Fruit fly (Drosophila melanogaster): ENCODE data around the gene Ugt36A1.

Ugt36A1 gene

DNA sequence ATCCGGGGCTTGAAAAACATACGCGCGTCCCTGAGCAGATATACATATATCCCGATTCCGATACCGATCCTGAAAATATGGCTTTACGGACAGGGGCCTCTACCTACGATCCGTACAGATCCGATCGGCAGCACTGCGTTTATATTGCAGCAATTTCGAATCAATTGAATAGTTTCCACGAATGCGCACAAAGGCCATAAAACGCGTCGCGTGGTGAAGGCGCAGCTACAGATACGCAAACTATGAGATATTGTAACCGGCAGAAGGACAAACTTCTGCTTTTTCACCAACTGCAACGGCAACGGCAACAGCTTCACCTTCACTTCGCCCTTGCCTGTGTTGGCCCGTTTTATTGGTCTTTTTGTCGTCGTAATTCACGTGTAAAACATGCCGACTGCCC lies 3.7 kb upstream of the Ugt36A1 start:
- no peak for TF ChIP-seq CG17801 (GFP tag; optimal IDR thresholded peaks at IDR 0.05; ENCODE audit: partially characterized antibody)

DNA sequence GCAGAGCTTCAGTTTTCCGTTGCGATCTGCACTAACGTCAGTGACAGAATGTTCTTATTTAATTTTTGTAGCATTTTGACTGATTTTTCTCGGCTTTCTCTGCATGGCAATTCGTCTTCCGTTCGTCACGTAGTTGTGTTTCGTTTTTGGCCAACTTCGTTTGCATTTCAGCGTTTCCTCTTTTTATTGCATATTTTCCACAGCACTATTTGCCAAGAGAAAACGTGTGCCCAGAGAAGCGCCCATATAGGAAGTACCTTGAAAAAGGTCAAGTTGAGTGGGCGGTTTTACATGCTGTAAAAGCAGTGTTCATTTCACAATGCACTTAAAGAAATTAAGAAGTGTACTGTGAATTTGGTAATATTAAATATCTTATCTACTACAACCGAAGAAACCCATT lies 2.7 kb downstream of the Ugt36A1 start, which contains the start of gene CG15418:
Gene CG15418, minus strand, starts transcription at position 101 of the 400 bp plus-strand sequence.
- TF ChIP-seq CG17801 (GFP tag; optimal IDR thresholded peaks at IDR 0.05; ENCODE audit: partially characterized antibody), result no peak

DNA sequence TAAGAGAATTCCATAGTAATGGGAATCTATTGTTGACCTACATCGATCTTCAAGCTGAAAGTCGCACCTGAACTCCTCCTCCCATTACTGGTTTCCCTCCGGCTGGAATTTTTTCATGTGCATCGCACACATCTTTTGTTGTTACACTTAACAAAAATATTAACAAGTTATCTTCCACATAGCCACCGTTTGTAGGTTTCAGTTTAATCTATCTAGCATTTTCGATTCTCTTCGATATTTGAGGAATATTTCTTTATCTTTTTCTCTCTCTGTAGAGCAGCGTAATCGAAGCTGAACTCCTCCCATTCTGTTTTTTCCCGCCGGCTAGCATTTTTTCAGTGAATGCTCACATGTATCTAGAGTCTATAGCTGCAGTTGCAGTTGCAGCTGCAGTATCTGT lies 5.9 kb downstream of the Ugt36A1 start:
- no peak for TF ChIP-seq CG17801 (GFP tag; optimal IDR thresholded peaks at IDR 0.05; ENCODE audit: partially characterized antibody)

DNA sequence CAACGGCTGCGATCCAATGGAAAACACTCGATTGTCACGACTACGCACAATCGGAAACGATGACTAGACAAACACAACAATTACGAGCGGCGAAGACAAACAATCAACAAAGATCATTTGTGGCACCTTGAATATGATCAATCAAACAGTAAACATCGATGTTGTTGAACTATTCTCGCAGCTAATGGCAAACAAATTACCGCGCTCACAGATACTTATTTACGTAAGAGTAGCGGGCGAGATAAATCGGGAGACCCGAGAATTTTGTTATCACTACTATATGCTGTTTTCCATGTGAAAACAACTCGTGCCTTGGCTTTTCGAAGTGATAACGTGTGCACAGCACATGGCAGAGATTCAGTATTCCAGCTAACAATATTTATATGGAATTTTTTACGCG lies 9.9 kb downstream of the Ugt36A1 start:
- no peak for TF ChIP-seq CG17801 (GFP tag; optimal IDR thresholded peaks at IDR 0.05; ENCODE audit: partially characterized antibody)

DNA sequence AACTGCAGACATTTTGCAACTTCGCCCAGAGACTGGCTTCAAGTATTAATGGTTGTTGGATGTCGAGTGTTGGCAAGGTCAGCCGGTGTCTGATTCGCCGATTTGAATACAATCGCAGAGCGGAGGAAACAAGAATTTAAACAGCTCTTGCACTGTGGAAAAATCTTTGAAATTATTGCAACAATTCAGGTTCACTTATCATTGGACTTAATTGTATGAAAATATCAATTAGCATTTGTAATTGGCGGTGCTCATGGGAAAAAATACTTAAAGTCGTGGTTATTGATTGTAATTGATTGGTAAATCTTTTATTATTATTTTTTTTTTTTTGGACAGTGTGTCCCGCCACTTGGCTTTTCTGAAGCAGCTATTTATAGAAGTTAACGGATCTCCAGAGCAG lies 10.6 kb downstream of the Ugt36A1 start:
- TF ChIP-seq CG17801 (GFP tag; optimal IDR thresholded peaks at IDR 0.05; ENCODE audit: partially characterized antibody), result no peak

DNA sequence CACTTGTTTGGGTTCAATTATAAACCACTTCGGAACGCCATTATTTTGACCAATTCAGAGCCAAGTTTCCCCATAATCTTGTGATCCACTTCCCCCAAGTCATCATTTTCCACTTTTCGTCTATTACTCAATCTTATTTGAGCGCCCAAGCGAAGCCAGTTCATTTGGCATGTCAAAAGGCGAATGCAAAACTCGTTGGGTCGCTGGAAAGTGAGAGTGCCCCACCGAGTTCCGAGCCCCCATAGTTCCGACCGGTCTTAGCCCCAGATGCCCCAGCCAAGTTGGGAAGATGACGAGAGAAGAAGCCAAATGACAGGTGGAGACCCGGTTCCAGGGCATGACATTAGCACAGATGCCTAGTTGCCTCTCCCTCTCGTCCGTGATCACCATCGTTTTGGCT lies 11.9 kb downstream of the Ugt36A1 start:
- TF ChIP-seq CG17801 (GFP tag; optimal IDR thresholded peaks at IDR 0.05; ENCODE audit: partially characterized antibody), result no peak

DNA sequence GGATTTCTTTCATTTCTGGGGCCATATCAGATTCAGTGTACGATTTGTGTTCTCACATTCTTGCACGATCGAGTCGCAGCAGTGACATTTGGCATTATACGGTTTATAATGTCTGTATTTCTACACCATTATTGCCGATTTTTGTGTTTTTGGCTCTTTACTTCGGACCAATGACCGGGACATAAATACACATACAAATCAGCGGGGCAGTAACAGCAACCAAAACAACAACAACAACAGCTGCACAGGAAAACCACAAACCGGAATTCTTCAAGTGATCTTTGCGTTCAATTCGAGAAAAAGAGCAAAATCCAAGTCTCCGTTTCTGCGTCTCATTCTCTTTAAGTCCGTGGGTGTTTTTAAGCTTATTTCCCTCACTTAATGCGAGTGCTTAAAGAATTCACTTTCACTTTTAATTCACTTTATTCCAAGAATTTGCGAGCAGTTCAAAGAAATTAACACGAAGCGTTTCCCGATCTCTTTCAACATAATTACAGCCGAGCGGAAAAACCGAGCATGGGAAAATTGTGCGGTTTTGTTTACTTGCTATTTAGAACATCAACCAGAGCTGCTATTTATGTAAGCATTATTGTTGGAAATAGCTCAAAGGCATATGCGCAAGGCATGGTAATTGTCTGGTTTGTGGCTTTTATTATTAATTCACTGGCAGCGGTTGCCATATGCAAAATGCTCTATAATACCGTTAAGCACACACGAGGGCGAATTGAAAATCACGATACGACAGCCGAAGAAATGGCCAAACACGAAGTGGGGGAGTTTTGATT lies 12.6 kb downstream of the Ugt36A1 start:
- TF ChIP-seq CG17801 (GFP tag; optimal IDR thresholded peaks at IDR 0.05; ENCODE audit: partially characterized antibody), result no peak

DNA sequence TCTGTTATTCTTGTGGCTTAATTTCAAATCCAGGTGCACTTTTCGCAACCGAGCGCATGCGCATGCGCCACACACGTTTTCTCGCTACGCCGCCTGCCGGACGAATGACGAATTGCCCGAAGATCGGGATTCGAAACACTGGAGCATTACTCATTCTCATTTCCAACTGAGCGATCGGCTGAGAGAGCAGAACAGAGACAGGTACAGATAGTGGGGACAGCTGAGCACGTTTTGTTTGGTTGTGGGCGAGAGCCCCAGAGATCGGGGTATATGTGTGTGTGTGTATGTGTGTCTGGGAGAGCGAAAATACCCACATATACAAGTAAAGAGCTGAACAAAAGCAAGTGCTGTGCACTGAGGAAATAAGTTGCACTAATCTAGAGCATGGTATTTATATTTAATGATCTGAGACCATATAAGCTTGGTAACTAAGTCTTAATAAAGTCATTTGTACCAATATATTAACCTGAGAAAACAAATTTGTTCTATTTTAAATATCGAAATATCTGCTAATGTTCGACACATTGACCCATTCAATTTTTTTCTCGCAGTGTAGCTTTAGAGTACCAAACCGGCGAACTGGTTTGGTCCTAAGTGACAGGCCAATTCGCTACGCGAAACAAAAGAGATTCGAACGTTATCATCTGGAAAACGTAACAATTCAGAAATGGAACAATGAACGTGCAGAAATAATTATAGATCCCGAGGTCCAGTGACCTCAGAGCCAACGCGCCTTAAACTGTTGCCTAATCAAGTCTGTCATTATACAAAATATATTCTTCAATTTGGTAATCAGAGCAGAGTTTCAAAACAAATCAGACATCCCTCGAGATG lies 13.4 kb downstream of the Ugt36A1 start:
- TF ChIP-seq CG17801 (GFP tag; optimal IDR thresholded peaks at IDR 0.05; ENCODE audit: partially characterized antibody), result peak; percentile 92

DNA sequence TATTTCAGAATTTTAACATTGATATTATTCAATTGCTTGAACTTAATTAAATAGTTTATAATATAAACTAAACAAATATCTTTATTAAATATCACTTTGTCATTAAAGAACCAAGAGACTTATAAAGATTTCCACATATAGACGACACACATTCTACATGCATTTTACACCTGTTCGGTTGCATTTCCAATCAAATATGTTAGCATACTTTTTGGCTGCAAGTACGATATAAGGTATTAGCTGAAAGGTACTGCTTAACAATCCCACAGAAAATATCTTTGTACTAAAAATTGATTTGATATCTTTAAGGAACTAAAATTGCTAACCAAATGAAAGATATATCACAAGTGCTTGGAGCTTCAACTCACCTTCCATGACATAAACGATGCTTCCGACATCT lies 15.0 kb downstream of the Ugt36A1 start:
- no peak for TF ChIP-seq CG17801 (GFP tag; optimal IDR thresholded peaks at IDR 0.05; ENCODE audit: partially characterized antibody)

DNA sequence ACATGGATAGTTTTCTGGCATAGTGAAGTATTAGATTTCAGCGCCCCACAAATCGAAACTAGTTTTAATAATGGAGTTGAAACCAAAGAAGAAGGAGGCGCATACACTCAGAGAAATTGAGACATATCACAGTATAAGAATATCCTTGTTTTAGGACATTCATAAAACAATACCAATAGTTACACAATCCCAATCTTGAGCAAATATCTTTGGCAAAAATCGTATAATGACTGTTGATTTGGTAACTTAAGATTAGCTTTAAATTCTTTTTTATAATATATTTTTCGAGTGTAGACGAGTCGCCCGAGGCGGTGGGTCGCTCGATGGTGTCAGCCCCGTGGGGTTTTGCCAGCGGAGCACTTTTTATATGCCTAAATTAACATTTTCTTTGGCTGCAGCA lies 16.5 kb downstream of the Ugt36A1 start:
- no peak for TF ChIP-seq CG17801 (GFP tag; optimal IDR thresholded peaks at IDR 0.05; ENCODE audit: partially characterized antibody)

DNA sequence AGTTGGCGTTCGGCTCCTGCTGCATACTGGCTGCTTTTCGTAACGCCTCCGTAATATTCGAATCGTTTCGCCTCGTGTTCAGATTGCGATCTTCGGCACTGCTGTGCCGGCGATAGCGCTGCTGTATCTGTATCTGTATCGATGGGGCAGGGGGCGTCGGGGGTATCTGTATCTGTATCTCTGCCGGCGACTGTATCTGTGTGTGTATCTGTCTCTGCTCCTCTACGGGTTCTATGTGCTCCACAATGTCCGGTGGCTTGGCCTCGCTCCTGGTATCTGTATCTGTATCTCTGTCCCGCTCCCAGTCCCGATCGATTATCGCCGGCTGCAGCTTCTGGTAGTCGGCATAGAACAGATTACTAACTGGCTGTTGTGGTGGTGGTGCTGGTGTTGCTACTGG lies 21.0 kb downstream of the Ugt36A1 start:
- no peak for TF ChIP-seq CG17801 (GFP tag; optimal IDR thresholded peaks at IDR 0.05; ENCODE audit: partially characterized antibody)

DNA sequence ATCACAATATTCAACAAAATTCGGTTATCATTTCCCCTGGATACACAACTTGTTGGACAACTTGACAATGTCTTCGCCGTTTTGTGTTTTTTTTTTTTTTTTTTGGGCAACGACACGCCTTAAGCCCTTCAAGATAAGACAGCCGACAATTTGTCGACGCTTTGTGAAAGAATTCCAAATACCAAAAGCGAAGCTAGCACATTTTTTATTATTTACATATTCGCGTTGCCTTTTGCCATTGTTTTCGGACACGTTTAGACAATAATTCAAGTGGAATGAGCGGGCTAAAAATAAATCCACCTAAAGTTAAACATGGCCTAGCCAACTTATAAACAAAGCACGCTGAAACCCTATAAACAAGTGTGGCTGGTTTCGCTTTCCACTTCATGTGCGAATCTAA lies 22.1 kb downstream of the Ugt36A1 start:
- TF ChIP-seq CG17801 (GFP tag; optimal IDR thresholded peaks at IDR 0.05; ENCODE audit: partially characterized antibody), result no peak

DNA sequence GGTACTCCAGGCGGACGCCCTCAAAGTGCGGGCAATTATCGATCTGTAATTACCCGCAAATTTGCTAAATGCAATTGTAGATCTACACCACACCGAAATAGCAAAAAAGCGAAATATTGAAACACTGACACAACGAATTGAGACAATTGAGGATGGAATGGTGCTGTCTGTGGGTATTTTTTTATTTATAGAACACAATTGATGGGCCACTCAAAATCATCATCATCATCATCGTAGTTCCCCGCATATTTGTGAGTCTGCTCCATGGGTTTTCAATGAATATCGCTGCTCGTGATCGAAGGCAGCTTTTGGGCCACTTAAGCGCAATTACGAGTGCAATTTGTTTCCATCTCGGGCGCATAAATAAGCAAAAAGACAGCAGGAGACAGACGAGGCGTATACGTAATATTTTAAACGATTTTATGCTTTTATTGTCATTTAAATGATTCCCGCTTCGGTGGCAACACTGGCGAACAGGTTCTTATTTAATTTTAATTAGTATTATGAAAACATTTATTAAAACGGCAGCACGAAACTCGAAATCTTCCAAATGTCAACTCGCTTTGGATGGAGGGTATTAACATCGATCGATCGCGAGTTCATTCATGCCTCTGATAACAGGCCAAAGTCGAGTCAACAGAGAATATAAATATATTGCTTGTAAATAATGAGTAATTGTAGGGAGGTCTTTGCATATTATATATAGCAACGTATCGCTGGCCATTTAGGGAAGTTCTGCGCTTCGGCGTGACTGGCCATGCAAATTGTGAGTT lies 23.4 kb downstream of the Ugt36A1 start:
- no peak for TF ChIP-seq CG17801 (GFP tag; optimal IDR thresholded peaks at IDR 0.05; ENCODE audit: partially characterized antibody)

DNA sequence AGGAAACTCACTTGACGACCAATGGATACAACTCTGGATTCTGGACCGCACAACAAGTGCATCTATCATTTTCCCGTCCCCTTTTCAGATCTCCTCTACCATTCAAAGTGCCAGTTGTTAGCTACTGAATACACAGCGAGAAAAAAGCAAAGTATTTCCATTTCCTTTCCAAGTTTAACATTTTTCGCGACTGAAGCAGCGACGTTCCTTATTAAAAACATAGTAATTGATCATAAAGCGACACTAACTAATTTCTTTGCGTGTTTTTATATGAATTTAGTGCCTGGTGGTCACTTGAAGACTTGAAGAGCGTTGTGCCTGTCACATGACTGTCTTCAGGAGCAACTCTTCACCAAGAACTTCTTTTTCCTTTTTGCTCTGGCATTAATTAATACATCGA lies 26.4 kb downstream of the Ugt36A1 start:
- no peak for TF ChIP-seq CG17801 (GFP tag; optimal IDR thresholded peaks at IDR 0.05; ENCODE audit: partially characterized antibody)

DNA sequence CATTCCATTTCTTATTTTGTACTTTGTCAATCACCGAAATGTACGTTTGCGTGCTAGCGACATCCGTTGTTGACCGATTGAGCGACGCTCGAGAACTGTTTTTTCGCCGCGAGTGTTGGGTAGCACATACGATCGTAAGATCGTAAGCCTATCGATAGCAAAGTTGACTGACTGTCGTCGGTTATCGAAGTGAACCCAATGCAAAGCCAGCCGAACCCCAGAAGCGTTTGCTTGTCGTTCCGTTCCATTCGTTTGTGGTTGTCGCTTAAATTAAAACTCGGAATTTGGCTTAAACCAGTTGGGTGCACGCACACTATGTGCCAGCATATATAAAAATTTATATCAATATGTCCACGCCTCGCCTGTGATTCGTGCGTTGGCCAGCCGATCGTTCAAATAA lies 27.1 kb downstream of the Ugt36A1 start:
- TF ChIP-seq CG17801 (GFP tag; optimal IDR thresholded peaks at IDR 0.05; ENCODE audit: partially characterized antibody), result no peak

Data from ovary, adult (tissue).